Fruit fly (Drosophila melanogaster): ENCODE results near the gene CG11037.

dm6 chr3L:20929418-20929817 is 31.8 kb downstream of the CG11037 start:
- no peak for TF ChIP-seq CG32121 (GFP tag; IDR thresholded peaks at IDR 0.05)
- TF ChIP-seq CG4496 (GFP tag; IDR thresholded peaks at IDR 0.05), result no peak
- TF ChIP-seq CG10348 (GFP tag; IDR thresholded peaks at IDR 0.05), result no peak
